Worm (Caenorhabditis elegans): Measurements from ENCODE around the gene C29E4.13.

Gene C29E4.13

ce11 chrIII:7878852-7879329 is 49.6 kb downstream of the C29E4.13 start, which contains the start of gene sup-18:
Gene sup-18, minus strand, starts transcription at chrIII:7878902.
- TF ChIP-seq ZK546.5 (tag; optimal IDR thresholded peaks at IDR 0.05) (no peak), F13H6.1 (tag; optimal IDR thresholded peaks at IDR 0.05) (no peak), crh-2 (tag; optimal IDR thresholded peaks at IDR 0.05) (no peak), nhr-21 (tag; optimal IDR thresholded peaks at IDR 0.05) (no peak), mdl-1 (tag; optimal IDR thresholded peaks at IDR 0.05) (no peak), lin-11 (tag; optimal IDR thresholded peaks at IDR 0.05) (no peak), mbf-1 (tag; optimal IDR thresholded peaks at IDR 0.05) (no peak)

ce11 chrIII:7877090-7877489 is 51.4 kb downstream of the C29E4.13 start:
- peak; percentile 24 for TF ChIP-seq nhr-25 (tag; optimal IDR thresholded peaks at IDR 0.05)
- TF ChIP-seq sma-3 (GFP tag; optimal IDR thresholded peaks at IDR 0.05): no peak

Data from whole organism, L2 larva.